Fruit fly (Drosophila melanogaster) whole organism, wandering third instar larva: Measurements from ENCODE around the gene CG5021.

Source experiments
- Abd-B ChIP-seq: fragments of >200 bp; optimal IDR thresholded peaks from 2 replicates; lab custom pipeline; 2017; ENCODE audit warnings: missing biosample characterization, missing genetic modification characterization
- CG32264 ChIP-seq: fragments of 200-800 bp; sonication (Bioruptor generic); optimal IDR thresholded peaks from 2 replicates; lab custom pipeline; 2016; ENCODE audit warnings: missing biosample characterization, missing genetic modification characterization
- CG9705 ChIP-seq: fragments of 200-800 bp; sonication (Bioruptor generic); optimal IDR thresholded peaks from 2 replicates; lab custom pipeline; 2018; ENCODE audit warnings: missing biosample characterization, mild to moderate bottlenecking, missing genetic modification characterization
- CrebA ChIP-seq: fragments of 200-800 bp; sonication (Bioruptor generic); optimal IDR thresholded peaks from 2 replicates; lab custom pipeline; 2016; ENCODE audit warnings: missing biosample characterization, mild to moderate bottlenecking, missing genetic modification characterization, borderline replicate concordance
- Dfd ChIP-seq: fragments of >200 bp; optimal IDR thresholded peaks from 2 replicates; lab custom pipeline; 2017; ENCODE audit warnings: missing biosample characterization, missing genetic modification characterization
- Dif ChIP-seq: fragments of 200-275, 200-300 bp; sonication (Bioruptor generic); optimal IDR thresholded peaks from 2 replicates; lab custom pipeline; 2018; ENCODE audit warnings: missing biosample characterization, missing genetic modification characterization; ENCODE audit not compliant: partially characterized antibody
- GATAd ChIP-seq: sonication (Bioruptor generic); optimal IDR thresholded peaks from 2 replicates; lab custom pipeline; 2016; ENCODE audit warnings: missing biosample characterization, missing genetic modification characterization
- HLH106 ChIP-seq: fragments of 200-800 bp; optimal IDR thresholded peaks from 3 replicates; lab custom pipeline; 2019; ENCODE audit warnings: missing biosample characterization, mild to moderate bottlenecking, missing genetic modification characterization, moderate library complexity
- Jra ChIP-seq: sonication (Bioruptor generic); optimal IDR thresholded peaks from 2 replicates; lab custom pipeline; 2016; ENCODE audit warnings: missing biosample characterization, missing genetic modification characterization
- Myc ChIP-seq: fragments of >200 bp; optimal IDR thresholded peaks from 2 replicates; lab custom pipeline; 2017
- N ChIP-seq: fragments of >200 bp; optimal IDR thresholded peaks from 2 replicates; lab custom pipeline; 2018; ENCODE audit warnings: missing biosample characterization, missing external identifiers, missing genetic modification characterization
- OdsH ChIP-seq: fragments of 200-800 bp; sonication (Bioruptor generic); optimal IDR thresholded peaks from 2 replicates; lab custom pipeline; 2016; ENCODE audit warnings: missing biosample characterization, mild to moderate bottlenecking, missing genetic modification characterization
- Rel ChIP-seq, 2 experiments: fragments of 200-800 bp; sonication (Bioruptor generic) in 1 of 2; optimal IDR thresholded peaks; 2 replicates in 1 of 2; 3 replicates in 1 of 2; lab custom pipeline; 2016 to 2019; ENCODE audit warnings: mild to moderate bottlenecking in 2 of 2, missing biosample characterization in 2 of 2, missing genetic modification characterization in 2 of 2, moderate library complexity in 1 of 2
- Sp1 ChIP-seq: fragments of 200-800 bp; sonication (Bioruptor generic); optimal IDR thresholded peaks from 3 replicates; lab custom pipeline; 2019; ENCODE audit warnings: missing biosample characterization, mild to moderate bottlenecking, missing genetic modification characterization, moderate library complexity
- Vsx2 ChIP-seq: fragments of 200-300, 225-300 bp; sonication (Bioruptor generic); optimal IDR thresholded peaks from 2 replicates; lab custom pipeline; 2018; ENCODE audit warnings: missing biosample characterization, missing genetic modification characterization; ENCODE audit not compliant: partially characterized antibody
- br ChIP-seq: fragments of 200-800 bp; sonication (Bioruptor generic); optimal IDR thresholded peaks from 2 replicates; lab custom pipeline; 2016; ENCODE audit warnings: missing biosample characterization, missing genetic modification characterization
- dl ChIP-seq, 2 experiments: fragments of 175-275, 200-275 bp in 1 of 2; fragments of 200-275 bp in 1 of 2; sonication (Bioruptor generic); optimal IDR thresholded peaks; lab custom pipeline; 2018; ENCODE audit warnings: mild to moderate bottlenecking in 2 of 2, missing biosample characterization in 2 of 2, missing genetic modification characterization in 2 of 2, moderate library complexity in 2 of 2; ENCODE audit not compliant: partially characterized antibody in 2 of 2, insufficient read depth in 1 of 2
- dmrt93B ChIP-seq: fragments of 200-800 bp; sonication (Bioruptor generic); optimal IDR thresholded peaks from 2 replicates; lab custom pipeline; 2018; ENCODE audit warnings: missing biosample characterization, mild to moderate bottlenecking, missing genetic modification characterization
- ey ChIP-seq: fragments of 200-800 bp; sonication (Bioruptor generic); optimal IDR thresholded peaks from 2 replicates; lab custom pipeline; 2016; ENCODE audit warnings: missing biosample characterization, missing genetic modification characterization
- foxo ChIP-seq, 2 experiments: fragments of 200-800 bp; sonication (Bioruptor generic); optimal IDR thresholded peaks; 2 replicates in 1 of 2; 3 replicates in 1 of 2; lab custom pipeline; 2016 to 2017; ENCODE audit warnings: missing biosample characterization in 2 of 2, missing genetic modification characterization in 2 of 2
- fru ChIP-seq: fragments of 200-800 bp; sonication (Bioruptor generic); optimal IDR thresholded peaks from 3 replicates; lab custom pipeline; 2016; ENCODE audit warnings: missing biosample characterization, mild to moderate bottlenecking, missing genetic modification characterization
- h ChIP-seq: fragments of 200-800 bp; sonication (Bioruptor generic); optimal IDR thresholded peaks from 3 replicates; lab custom pipeline; 2016; ENCODE audit warnings: missing biosample characterization, mild to moderate bottlenecking, missing genetic modification characterization
- lola ChIP-seq: fragments of >200 bp; optimal IDR thresholded peaks from 2 replicates; lab custom pipeline; 2017; ENCODE audit warnings: missing biosample characterization, missing genetic modification characterization
- psq ChIP-seq: fragments of 200-800 bp; sonication (Bioruptor generic); optimal IDR thresholded peaks from 3 replicates; lab custom pipeline; 2017; ENCODE audit warnings: missing biosample characterization, mild to moderate bottlenecking, missing genetic modification characterization, moderate library complexity
- rgr ChIP-seq: fragments of 200-800 bp; sonication (Bioruptor generic); optimal IDR thresholded peaks from 3 replicates; lab custom pipeline; 2016; ENCODE audit warnings: missing biosample characterization, mild to moderate bottlenecking, missing genetic modification characterization
- sage ChIP-seq: fragments of 200-800 bp; sonication (Bioruptor generic); optimal IDR thresholded peaks from 2 replicates; lab custom pipeline; 2016; ENCODE audit warnings: missing biosample characterization, mild to moderate bottlenecking, missing genetic modification characterization
- sv ChIP-seq: fragments of 200-800 bp; sonication (Bioruptor generic); optimal IDR thresholded peaks from 3 replicates; lab custom pipeline; 2016; ENCODE audit warnings: missing biosample characterization, missing genetic modification characterization
- tai ChIP-seq: sonication (Bioruptor generic); optimal IDR thresholded peaks from 2 replicates; lab custom pipeline; 2016; ENCODE audit warnings: missing biosample characterization, missing genetic modification characterization
- woc ChIP-seq: sonication (Bioruptor generic); optimal IDR thresholded peaks from 2 replicates; lab custom pipeline; 2016; ENCODE audit warnings: missing biosample characterization, mild to moderate bottlenecking, missing genetic modification characterization

Gene CG5021

DNA sequence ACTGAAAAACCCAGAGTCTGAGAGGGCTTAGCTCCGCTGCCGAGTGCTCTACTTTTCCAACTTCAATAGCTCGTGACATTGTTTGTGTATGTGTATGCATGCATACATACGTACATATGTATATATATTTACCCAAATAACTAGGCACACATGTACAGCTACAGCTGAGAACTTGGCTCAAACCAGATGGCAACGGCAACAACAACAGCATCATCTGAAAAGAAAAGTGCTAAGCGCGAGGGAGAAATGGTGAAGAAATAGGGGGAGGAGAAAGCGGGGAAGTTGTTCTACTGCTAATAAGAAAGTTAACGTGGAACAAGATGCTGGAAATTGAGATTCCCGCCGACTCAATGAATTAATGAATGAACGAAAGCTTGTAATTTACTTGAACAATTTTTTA lies 41.6 kb upstream of the CG5021 start:
- TF ChIP-seq sage (GFP tag; lab: Kevin White, UChicago) (no peak), Rel (GFP tag; optimal IDR thresholded peaks at IDR 0.05; lab: Kevin White, UChicago) (no peak), Rel (tag; optimal IDR thresholded peaks at IDR 0.05; lab: Kevin White, UChicago) (no peak)

dm6 chr3L:8925679-8926078 lies 41.0 kb upstream of the CG5021 start:
- TF ChIP-seq Dif (GFP tag; lab: Kevin White, UChicago) (no peak), ey (GFP tag; lab: Kevin White, UChicago) (no peak), CG32264 (GFP tag; lab: Kevin White, UChicago) (no peak), N (GFP tag; lab: Kevin White, UChicago) (no peak), CG9705 (GFP tag; lab: Kevin White, UChicago) (no peak), HLH106 (tag; lab: Kevin White, UChicago) (no peak), Vsx2 (GFP tag; lab: Kevin White, UChicago) (no peak), CrebA (GFP tag; lab: Kevin White, UChicago) (no peak), psq (no peak), sage (GFP tag; lab: Kevin White, UChicago) (no peak), h (GFP tag; lab: Kevin White, UChicago) (no peak), Myc (lab: Kevin White, UChicago) (no peak)

DNA sequence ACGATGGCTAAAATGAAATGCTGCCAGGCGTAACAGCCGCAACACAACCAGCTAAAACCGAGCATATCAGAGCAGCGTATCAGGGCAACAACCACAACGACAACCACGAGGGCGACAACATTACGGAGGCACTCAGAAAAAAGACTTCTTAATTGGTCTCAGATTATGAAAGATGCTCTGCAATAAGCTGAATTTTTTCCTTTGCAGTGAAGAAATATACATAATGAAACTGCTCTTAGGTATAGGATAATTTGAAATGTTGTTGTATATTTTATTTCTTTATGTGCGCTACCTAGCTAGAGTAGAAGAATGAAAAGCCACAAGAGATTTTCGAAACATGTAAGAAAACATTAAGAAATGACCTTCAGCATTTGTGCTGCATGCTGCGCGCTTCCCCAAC lies 37.1 kb upstream of the CG5021 start:
- TF ChIP-seq OdsH (GFP tag; lab: Kevin White, UChicago) = no peak
- TF ChIP-seq br (GFP tag; lab: Kevin White, UChicago) = no peak
- no peak for TF ChIP-seq CG9705 (GFP tag; lab: Kevin White, UChicago)
- no peak for TF ChIP-seq Jra (GFP tag; lab: Kevin White, UChicago)
- no peak for TF ChIP-seq rgr
- no peak for TF ChIP-seq h (GFP tag; lab: Kevin White, UChicago)
- no peak for TF ChIP-seq dl (GFP tag; optimal IDR thresholded peaks at IDR 0.05; lab: Kevin White, UChicago; ENCODE audit: insufficient read depth in 1 of 2, partially characterized antibody in 2 of 2)

DNA sequence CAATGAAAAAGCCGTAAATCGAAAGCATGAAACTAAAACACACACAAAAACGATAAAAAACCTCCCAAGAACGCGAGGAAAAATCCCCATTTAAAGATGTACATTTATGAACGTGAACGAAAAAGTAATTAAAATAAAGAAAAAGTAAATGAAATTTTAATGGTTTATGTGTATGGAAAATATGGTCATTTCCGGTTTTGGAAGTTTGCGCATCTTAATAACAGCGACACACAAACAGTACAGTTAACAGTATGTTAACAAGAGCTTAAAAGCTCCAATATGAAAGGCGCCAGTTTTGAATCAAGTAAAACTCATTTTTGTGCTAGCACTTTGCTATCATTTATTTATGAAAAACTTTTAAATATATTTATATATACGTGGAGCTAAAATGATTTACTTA lies 34.7 kb upstream of the CG5021 start:
- no peak for TF ChIP-seq tai
- TF ChIP-seq CrebA (GFP tag; lab: Kevin White, UChicago) = peak; percentile 34

DNA sequence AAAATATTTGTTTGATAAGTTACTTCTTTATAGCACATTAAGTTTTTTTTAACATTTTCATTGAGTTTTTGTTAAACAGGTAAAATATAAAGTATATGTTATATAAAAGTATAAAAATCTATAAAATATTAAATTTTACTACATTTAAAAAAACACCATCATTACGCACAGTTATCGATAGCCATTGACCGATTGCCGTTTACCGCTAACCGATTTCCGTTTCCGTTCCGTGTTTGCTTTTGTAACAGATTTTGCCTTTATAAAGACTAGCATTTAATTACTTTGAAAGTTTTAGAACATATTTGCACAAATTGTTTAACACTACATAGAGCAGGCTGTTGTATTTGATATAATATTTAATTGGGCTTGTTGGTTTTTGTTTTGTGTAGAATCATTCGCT lies 27.0 kb upstream of the CG5021 start:
- no peak for TF ChIP-seq ey (GFP tag; lab: Kevin White, UChicago)
- no peak for TF ChIP-seq woc (GFP tag; lab: Kevin White, UChicago)
- TF ChIP-seq sv (GFP tag; lab: Kevin White, UChicago) = no peak
- no peak for TF ChIP-seq CG9705 (GFP tag; lab: Kevin White, UChicago)
- TF ChIP-seq Dfd = no peak
- no peak for TF ChIP-seq CG32264 (GFP tag; lab: Kevin White, UChicago)
- TF ChIP-seq sage (GFP tag; lab: Kevin White, UChicago) = no peak
- no peak for TF ChIP-seq h (GFP tag; lab: Kevin White, UChicago)
- no peak for TF ChIP-seq foxo (GFP tag; optimal IDR thresholded peaks at IDR 0.05; lab: Kevin White, UChicago)
- TF ChIP-seq Sp1 = no peak
- no peak for TF ChIP-seq br (GFP tag; lab: Kevin White, UChicago)
- TF ChIP-seq Abd-B (GFP tag; lab: Kevin White, UChicago) = no peak
- no peak for TF ChIP-seq rgr
- no peak for TF ChIP-seq tai
- TF ChIP-seq CrebA (GFP tag; lab: Kevin White, UChicago) = no peak
- no peak for TF ChIP-seq N (GFP tag; lab: Kevin White, UChicago)
- TF ChIP-seq fru = no peak
- TF ChIP-seq, all 38 proteins: peak for 0

DNA sequence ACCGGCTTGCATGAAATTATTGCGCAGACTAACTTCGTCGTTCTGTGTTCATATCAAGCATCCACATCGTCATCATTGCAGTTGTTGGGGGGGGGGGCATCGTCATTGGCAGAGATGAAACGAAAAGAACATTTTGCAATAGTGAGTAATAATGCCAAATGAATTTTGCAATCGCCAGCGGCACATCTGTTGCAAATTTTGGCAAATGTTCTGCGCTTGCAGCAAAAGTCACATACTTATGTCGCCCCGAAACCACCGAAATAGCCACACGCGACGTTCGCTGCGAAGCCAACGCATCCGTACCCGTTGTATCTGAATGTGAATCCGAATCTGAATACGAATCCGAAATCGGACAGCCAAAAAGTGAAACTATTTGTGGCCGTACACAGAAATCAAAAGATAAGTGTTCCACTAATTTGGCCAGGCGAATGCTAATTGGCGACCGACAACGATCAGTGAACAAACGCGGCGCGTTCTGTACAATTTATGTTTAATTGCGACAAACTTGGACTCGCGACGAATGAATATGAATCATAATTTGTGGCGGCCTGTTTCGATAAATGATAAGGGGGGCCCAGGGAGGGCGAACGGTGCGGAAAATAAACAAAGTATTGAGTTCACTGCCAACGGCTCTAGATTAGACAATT lies 18.7 kb upstream of the CG5021 start:
- TF ChIP-seq HLH106 (tag; lab: Kevin White, UChicago) (no peak), lola (GFP tag; lab: Kevin White, UChicago) (no peak), GATAd (no peak), Dfd (no peak), Vsx2 (GFP tag; lab: Kevin White, UChicago) (no peak), dmrt93B (no peak), Jra (GFP tag; lab: Kevin White, UChicago) (no peak), sv (GFP tag; lab: Kevin White, UChicago) (no peak), tai (no peak), CG9705 (GFP tag; lab: Kevin White, UChicago) (no peak), foxo (GFP tag; optimal IDR thresholded peaks at IDR 0.05; lab: Kevin White, UChicago) (no peak), dl (GFP tag; optimal IDR thresholded peaks at IDR 0.05; lab: Kevin White, UChicago; ENCODE audit: insufficient read depth in 1 of 2, partially characterized antibody in 2 of 2) (no peak), CG32264 (GFP tag; lab: Kevin White, UChicago) (no peak), Myc (lab: Kevin White, UChicago) (no peak)
